Worm (Caenorhabditis elegans): ENCODE data around the gene Y69A2AR.46.

ce11 chrIV:2549542-2549941, 11.9 kb upstream of the Y69A2AR.46 start:
- peak; percentile 88 for TF ChIP-seq T22C8.4 (GFP tag; IDR thresholded peaks at IDR 0.05)
- TF ChIP-seq ztf-29 (GFP tag; IDR thresholded peaks at IDR 0.05): no peak
- no peak for TF ChIP-seq cog-1 (tag; optimal IDR thresholded peaks at IDR 0.05)
